Worm (Caenorhabditis elegans): Measurements from ENCODE around the gene F59D12.3.

Gene F59D12.3

DNA sequence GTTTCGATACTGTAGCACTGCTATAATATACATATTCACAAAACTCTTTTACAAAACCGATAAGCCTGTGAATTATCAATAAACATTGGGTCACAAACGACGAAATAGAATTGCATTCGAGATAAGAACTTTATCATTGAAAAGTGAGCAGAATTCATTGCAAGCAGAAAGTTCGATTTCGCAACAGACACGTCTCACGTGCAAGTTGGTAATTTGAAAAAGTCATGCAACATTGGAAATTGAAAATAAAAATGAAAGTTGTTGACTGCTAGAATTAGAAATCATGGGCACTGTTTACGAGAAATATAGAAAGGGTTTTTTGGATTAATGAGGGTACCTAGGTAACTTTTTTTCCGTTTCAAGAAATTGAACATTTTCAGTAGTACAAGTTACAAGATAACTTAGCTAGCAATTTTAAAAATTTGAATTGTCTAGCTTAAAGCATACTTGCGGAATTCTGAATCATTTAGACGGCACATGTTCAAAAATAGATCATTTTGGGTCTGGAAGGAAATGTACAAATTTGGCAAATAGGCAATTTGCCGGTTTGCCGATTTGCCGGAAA is 40.2 kb downstream of the F59D12.3 start (continued):
- no peak for TF ChIP-seq lir-3 (tag; optimal IDR thresholded peaks at IDR 0.05)
- no peak for TF ChIP-seq nhr-76 (tag; optimal IDR thresholded peaks at IDR 0.05)
- no peak for TF ChIP-seq nhr-25 (tag; optimal IDR thresholded peaks at IDR 0.05; ENCODE audit: borderline replicate concordance, insufficient read depth)
- TF ChIP-seq fos-1 (tag; optimal IDR thresholded peaks at IDR 0.05) = peak; percentile 81
- peak; percentile 71 for TF ChIP-seq lin-1 (GFP tag; IDR thresholded peaks at IDR 0.05)
- no peak for TF ChIP-seq lin-29 (GFP tag; IDR thresholded peaks at IDR 0.05)
- TF ChIP-seq saeg-2 (GFP tag; IDR thresholded peaks at IDR 0.05) = peak; percentile 65; the same call in 1 of the 2 replicates
- TF ChIP-seq nhr-6 (tag; optimal IDR thresholded peaks at IDR 0.05) = peak; percentile 20
- TF ChIP-seq F10B5.3 (tag; optimal IDR thresholded peaks at IDR 0.05) = no peak
- TF ChIP-seq nhr-48 (tag; optimal IDR thresholded peaks at IDR 0.05) = peak; percentile 68
- peak; percentile 12 for TF ChIP-seq jun-1 (tag; optimal IDR thresholded peaks at IDR 0.05)
- peak; percentile 79 for TF ChIP-seq nhr-102 (tag; optimal IDR thresholded peaks at IDR 0.05)
- no peak for TF ChIP-seq ZK546.5 (tag; optimal IDR thresholded peaks at IDR 0.05)
- TF ChIP-seq lin-13 (GFP tag; optimal IDR thresholded peaks at IDR 0.05) = peak; percentile 92
- TF ChIP-seq unc-62 (GFP tag; optimal IDR thresholded peaks at IDR 0.05 in 1 of 2) = peak in 1 of 2 experiments; percentile 90
- TF ChIP-seq unc-62 (tag; optimal IDR thresholded peaks at IDR 0.05) = no peak
- TF ChIP-seq vab-7 (GFP tag; IDR thresholded peaks at IDR 0.05) = peak; percentile 17; the same call in 1 of the 2 replicates
- TF ChIP-seq ama-1 (optimal IDR thresholded peaks at IDR 0.05) = peak; percentile 63
- TF ChIP-seq hmg-1.1 (GFP tag; IDR thresholded peaks at IDR 0.05) = 0 out of 2 replicates have a peak, but pooled peaks have one; percentile 7
- no peak for TF ChIP-seq D1046.2 (GFP tag; IDR thresholded peaks at IDR 0.05)
- no peak for TF ChIP-seq ceh-44 (GFP tag; IDR thresholded peaks at IDR 0.05)
- no peak for TF ChIP-seq madf-5 (GFP tag; IDR thresholded peaks at IDR 0.05)
- no peak for TF ChIP-seq unc-39 (tag; optimal IDR thresholded peaks at IDR 0.05)
- TF ChIP-seq hlh-11 (tag; optimal IDR thresholded peaks at IDR 0.05) = peak; percentile 93
- no peak for TF ChIP-seq aly-2 (tag; optimal IDR thresholded peaks at IDR 0.05)
- TF ChIP-seq Y5F2A.4 (GFP tag; optimal IDR thresholded peaks at IDR 0.05) = no peak
- no peak for TF ChIP-seq ZK337.2 (GFP tag; IDR thresholded peaks at IDR 0.05)
- peak; percentile 68 to 94 for TF ChIP-seq hif-1 (tag; optimal IDR thresholded peaks at IDR 0.05)
- TF ChIP-seq dmd-9 (GFP tag; IDR thresholded peaks at IDR 0.05) = no peak
- no peak for TF ChIP-seq madf-9 (GFP tag; conservative IDR thresholded peaks at IDR 0.05)
- TF ChIP-seq nhr-237 (tag; optimal IDR thresholded peaks at IDR 0.05) = no peak
- TF ChIP-seq ztf-7 (tag; optimal IDR thresholded peaks at IDR 0.05) = no peak
- TF ChIP-seq R02D3.7 (tag; optimal IDR thresholded peaks at IDR 0.05) = no peak
- TF ChIP-seq mep-1 (tag; optimal IDR thresholded peaks at IDR 0.05) = peak; percentile 93
- TF ChIP-seq pha-4 (GFP tag; IDR thresholded peaks at IDR 0.05) = no peak
- peak; percentile 28 for TF ChIP-seq pha-4 (tag; optimal IDR thresholded peaks at IDR 0.05)
- TF ChIP-seq T26A8.4 (GFP tag; IDR thresholded peaks at IDR 0.05) = peak; percentile 78
- TF ChIP-seq dpl-1 (GFP tag; optimal IDR thresholded peaks at IDR 0.05) = peak; percentile 49
- peak; percentile 96 for TF ChIP-seq nhr-77 (tag; optimal IDR thresholded peaks at IDR 0.05)
- no peak for TF ChIP-seq tag-97 (GFP tag; IDR thresholded peaks at IDR 0.05)
- TF ChIP-seq nhr-11 (tag; optimal IDR thresholded peaks at IDR 0.05) = peak; percentile 75
- TF ChIP-seq ceh-82 (tag; optimal IDR thresholded peaks at IDR 0.05) = no peak
- peak; percentile 37; the same call in 1 of the 2 replicates for TF ChIP-seq lin-38 (GFP tag; IDR thresholded peaks at IDR 0.05)
- TF ChIP-seq lim-7 (GFP tag; IDR thresholded peaks at IDR 0.05) = peak; percentile 48; the same call in 1 of the 2 replicates
- TF ChIP-seq F37D6.2 (tag; optimal IDR thresholded peaks at IDR 0.05) = peak; percentile 20
- TF ChIP-seq aha-1 (tag) = peak; percentile 89
